Fruit fly (Drosophila melanogaster): Measurements from ENCODE around the gene bon.

bon gene

dm6 chr3R:20588480-20588785, 4.5 kb upstream of the bon start, which contains the start of gene Srp72 (continued):
- TF ChIP-seq Hr38 (GFP tag; optimal IDR thresholded peaks at IDR 0.05) (no peak), Met (GFP tag; optimal IDR thresholded peaks at IDR 0.05) (peak; percentile 55), lz (GFP tag; optimal IDR thresholded peaks at IDR 0.05) (peak; percentile 55), CG11762 (GFP tag; optimal IDR thresholded peaks at IDR 0.05; ENCODE audit: insufficient read depth) (no peak), CG9139 (GFP tag; optimal IDR thresholded peaks at IDR 0.05) (no peak), vri (GFP tag; optimal IDR thresholded peaks at IDR 0.05) (no peak), Eip75B (GFP tag; optimal IDR thresholded peaks at IDR 0.05) (peak; percentile 40), CG10631 (GFP tag; optimal IDR thresholded peaks at IDR 0.05) (peak; percentile 48), CG32006 (GFP tag; optimal IDR thresholded peaks at IDR 0.05) (peak; percentile 34), CG7368 (GFP tag; optimal IDR thresholded peaks at IDR 0.05) (peak; percentile 35), CG8319 (GFP tag; optimal IDR thresholded peaks at IDR 0.05) (peak; percentile 54), CG1621 (tag; optimal IDR thresholded peaks at IDR 0.05) (no peak), Eip78C (GFP tag) (peak; percentile 77), Sox15 (GFP tag; optimal IDR thresholded peaks at IDR 0.05) (peak; percentile 40), fd85E (GFP tag; optimal IDR thresholded peaks at IDR 0.05) (no peak)

DNA sequence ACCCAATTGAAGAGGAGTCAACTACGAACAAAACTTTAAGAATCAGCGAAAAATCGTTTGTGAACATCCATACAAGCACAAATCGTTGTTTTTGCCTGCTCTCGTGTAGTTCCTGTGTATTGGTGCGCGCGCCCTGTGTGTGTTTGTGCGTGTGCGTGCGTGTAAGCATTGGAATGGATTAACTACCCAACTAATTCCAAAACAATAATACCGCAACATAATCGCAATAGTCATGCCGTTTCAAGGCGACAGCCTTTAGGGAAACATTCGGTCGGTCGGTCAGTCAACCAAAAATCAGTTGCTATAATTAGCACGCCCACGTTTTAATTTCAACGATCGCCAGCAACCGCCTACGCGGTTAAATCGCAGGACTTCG, 512 bp downstream of the bon start:
- TF ChIP-seq CG8119 (GFP tag; IDR thresholded peaks at IDR 0.05) (0 out of 3 replicates have a peak, but pooled peaks have one; percentile 14), fd85E (GFP tag; optimal IDR thresholded peaks at IDR 0.05) (no peak), OdsH (GFP tag; optimal IDR thresholded peaks at IDR 0.05) (no peak), svp (GFP tag) (peak; percentile 62)

DNA sequence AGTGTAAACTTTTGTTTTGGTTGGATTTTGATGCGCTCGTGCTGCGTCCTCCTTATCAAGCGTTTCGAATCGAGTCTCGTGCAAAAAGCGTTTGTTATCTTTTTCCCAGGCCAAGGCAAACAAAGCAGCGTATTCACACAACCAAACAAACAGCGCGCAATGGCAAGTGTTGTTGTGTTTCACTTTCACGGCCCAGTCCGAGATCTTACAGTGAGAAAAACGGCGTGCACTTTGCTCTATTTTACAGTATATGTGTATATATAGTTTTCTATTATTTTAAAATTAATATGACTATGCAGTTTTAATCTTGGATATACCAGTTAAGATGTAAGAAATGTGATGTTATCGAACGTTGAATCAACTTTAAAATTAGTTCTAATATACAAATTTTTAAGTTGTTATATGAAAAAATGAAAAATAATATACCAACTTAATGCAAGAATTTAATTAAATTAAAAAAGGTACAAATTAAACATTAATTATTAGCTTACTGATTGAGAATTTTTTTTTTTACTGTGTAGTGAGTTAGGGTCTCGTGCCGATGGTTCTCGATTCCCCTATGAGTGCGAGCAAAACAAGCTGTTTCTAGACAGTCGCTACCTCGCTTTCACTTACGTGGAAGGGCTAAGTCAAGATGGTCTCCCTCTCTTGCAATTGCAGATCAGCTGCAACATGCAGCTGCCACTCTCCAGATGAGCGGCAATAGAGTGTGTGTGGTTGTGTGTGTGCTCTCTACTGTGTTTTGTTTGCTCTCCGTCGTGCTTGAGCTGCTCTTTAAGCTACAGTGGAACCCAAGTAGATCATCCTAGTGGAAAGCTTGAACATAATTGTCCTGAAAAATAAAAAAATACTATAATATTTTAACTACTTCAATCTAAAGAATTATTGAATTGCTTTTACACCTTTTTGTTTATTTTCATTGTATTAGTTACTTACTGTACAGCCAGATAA, 1.5 kb downstream of the bon start:
- TF ChIP-seq Blimp-1 (GFP tag; optimal IDR thresholded peaks at IDR 0.05) = peak; percentile 90
- TF ChIP-seq Sox15 (GFP tag; optimal IDR thresholded peaks at IDR 0.05) = peak; percentile 73
- peak; percentile 89 for TF ChIP-seq OdsH (GFP tag; optimal IDR thresholded peaks at IDR 0.05)
- peak; percentile 78 for TF ChIP-seq Sox14 (GFP tag; optimal IDR thresholded peaks at IDR 0.05)
- TF ChIP-seq svp (GFP tag) = peak; percentile 85
- TF ChIP-seq Gug (GFP tag; IDR thresholded peaks at IDR 0.05) = peak; percentile 74
- TF ChIP-seq CG6792 (GFP tag; optimal IDR thresholded peaks at IDR 0.05) = peak; percentile 88
- TF ChIP-seq CG7368 (GFP tag; optimal IDR thresholded peaks at IDR 0.05) = peak; percentile 78
- peak; percentile 82 for TF ChIP-seq CG11762 (GFP tag; optimal IDR thresholded peaks at IDR 0.05; ENCODE audit: insufficient read depth)
- TF ChIP-seq Hr38 (GFP tag; optimal IDR thresholded peaks at IDR 0.05) = no peak
- TF ChIP-seq salr (GFP tag; optimal IDR thresholded peaks at IDR 0.05) = peak; percentile 35 to 91
- peak; percentile 95 for TF ChIP-seq CG10631 (GFP tag; optimal IDR thresholded peaks at IDR 0.05)
- TF ChIP-seq CG9139 (GFP tag; optimal IDR thresholded peaks at IDR 0.05) = peak; percentile 88
- TF ChIP-seq spab (GFP tag; optimal IDR thresholded peaks at IDR 0.05) = peak; percentile 92
- TF ChIP-seq fd85E (GFP tag; optimal IDR thresholded peaks at IDR 0.05) = peak; percentile 69
- peak; percentile 42 for TF ChIP-seq CG31627 (GFP tag; optimal IDR thresholded peaks at IDR 0.05)
- peak; percentile 63 for TF ChIP-seq Hr4 (GFP tag; optimal IDR thresholded peaks at IDR 0.05)
- TF ChIP-seq topi (GFP tag; optimal IDR thresholded peaks at IDR 0.05) = peak; percentile 77
- TF ChIP-seq CG34406 (GFP tag; optimal IDR thresholded peaks at IDR 0.05) = peak; percentile 93
- TF ChIP-seq CG1621 (tag; optimal IDR thresholded peaks at IDR 0.05) = peak; percentile 65
- peak; percentile 54 for TF ChIP-seq vri (GFP tag; optimal IDR thresholded peaks at IDR 0.05)
- TF ChIP-seq Met (GFP tag; optimal IDR thresholded peaks at IDR 0.05) = peak; percentile 65
- peak; percentile 95 for TF ChIP-seq Ets96B (tag; optimal IDR thresholded peaks at IDR 0.05)
- TF ChIP-seq fd59A (GFP tag; optimal IDR thresholded peaks at IDR 0.05) = peak; percentile 80
- peak; percentile 74 for TF ChIP-seq cyc (GFP tag; optimal IDR thresholded peaks at IDR 0.05)
- peak; percentile 92 to 94 for TF ChIP-seq ss (GFP tag; optimal IDR thresholded peaks at IDR 0.05)
- peak; percentile 62; the same call in 1 of the 2 replicates for TF ChIP-seq CG11294 (GFP tag; IDR thresholded peaks at IDR 0.05)
- peak; percentile 91 for TF ChIP-seq CG32006 (GFP tag; optimal IDR thresholded peaks at IDR 0.05)
- TF ChIP-seq Ets21C (GFP tag; optimal IDR thresholded peaks at IDR 0.05) = peak; percentile 31
- TF ChIP-seq CG6276 (GFP tag; optimal IDR thresholded peaks at IDR 0.05) = peak; percentile 69
- TF ChIP-seq acj6 (GFP tag; optimal IDR thresholded peaks at IDR 0.05) = peak; percentile 90
- peak; percentile 73 for TF ChIP-seq CG11902 (GFP tag; optimal IDR thresholded peaks at IDR 0.05)
- peak; percentile 91 for TF ChIP-seq CG3919 (GFP tag; optimal IDR thresholded peaks at IDR 0.05)
- peak; percentile 93 for TF ChIP-seq dsx (GFP tag; optimal IDR thresholded peaks at IDR 0.05; ENCODE audit: poor library complexity, severe bottlenecking)
- TF ChIP-seq Hr39 (GFP tag; optimal IDR thresholded peaks at IDR 0.05) = peak; percentile 49
- peak; percentile 67 for TF ChIP-seq Eip93F (GFP tag; optimal IDR thresholded peaks at IDR 0.05)
- peak; percentile 89 for TF ChIP-seq CG16779 (tag; optimal IDR thresholded peaks at IDR 0.05)
- TF ChIP-seq CG8632 (GFP tag; optimal IDR thresholded peaks at IDR 0.05) = peak; percentile 92
- TF ChIP-seq pdm3 (GFP tag; optimal IDR thresholded peaks at IDR 0.05) = peak; percentile 68

Measured in whole organism, prepupa.